Fruit fly (Drosophila melanogaster): Measurements from ENCODE around the gene Gbeta76C.
"Not testable (repeated sequence)": the region's sequence is repeated elsewhere in the genome, so short reads cannot be mapped to it uniquely, and the experiment has no call there.

- not testable (repeated sequence) for TF ChIP-seq CG8478, CTCF (optimal IDR thresholded peaks at IDR 0.05)
Measured at dm6 chr3L:19728694-19729093, 41.3 kb downstream of the Gbeta76C start, which contains the start of gene CG42529.
